Worm (Caenorhabditis elegans) whole organism, late embryonic: ENCODE results near the gene F11E6.6.

ENCODE experiments used
- F13H6.1 ChIP-seq: sonication (generic microtip); optimal IDR thresholded peaks from 2 replicates; lab custom pipeline; 2016; ENCODE audit warnings: missing genetic modification characterization, missing compliant biosample characterization
- K02D7.2 ChIP-seq: sonication (generic microtip); optimal IDR thresholded peaks from 2 replicates; lab custom pipeline; 2017; ENCODE audit warnings: mild to moderate bottlenecking, missing genetic modification characterization, missing compliant biosample characterization
- K09A11.1 ChIP-seq: sonication (generic microtip); optimal IDR thresholded peaks from 2 replicates; lab custom pipeline; 2017; ENCODE audit warnings: antibody characterized with exemption, mild to moderate bottlenecking, missing genetic modification characterization, missing compliant biosample characterization; ENCODE audit not compliant: insufficient read depth
- Y22D7AL.16 ChIP-seq: sonication (generic microtip); optimal IDR thresholded peaks from 2 replicates; lab custom pipeline; 2016; ENCODE audit warnings: missing genetic modification characterization, missing compliant biosample characterization
- ahr-1 ChIP-seq: sonication (generic microtip); optimal IDR thresholded peaks from 2 replicates; lab custom pipeline; 2016; ENCODE audit warnings: missing genetic modification characterization, missing compliant biosample characterization
- ama-1 ChIP-seq: fragments of 150-350 bp; optimal IDR thresholded peaks from 2 replicates; lab custom pipeline; 2014
- ceh-18 ChIP-seq: sonication (generic microtip); optimal IDR thresholded peaks from 2 replicates; lab custom pipeline; 2016; ENCODE audit warnings: missing genetic modification characterization, missing compliant biosample characterization
- ceh-19 ChIP-seq: fragments of 200-800 bp; sonication (Bioruptor generic); optimal IDR thresholded peaks from 2 replicates; lab custom pipeline; 2018; ENCODE audit warnings: mild to moderate bottlenecking, missing genetic modification characterization, missing compliant biosample characterization
- ceh-22 ChIP-seq: sonication (generic microtip); optimal IDR thresholded peaks from 2 replicates; lab custom pipeline; 2017; ENCODE audit warnings: missing biosample characterization, missing genetic modification characterization
- ceh-24 ChIP-seq: sonication (generic microtip); optimal IDR thresholded peaks from 2 replicates; lab custom pipeline; 2016; ENCODE audit warnings: mild to moderate bottlenecking, missing genetic modification characterization, missing compliant biosample characterization
- ceh-30 ChIP-seq: fragments of 150-350 bp; optimal IDR thresholded peaks from 2 replicates; lab custom pipeline; 2014; ENCODE audit warnings: missing biosample characterization, missing genetic modification characterization
- ceh-34 ChIP-seq: sonication (generic microtip); optimal IDR thresholded peaks from 2 replicates; lab custom pipeline; 2016; ENCODE audit warnings: mild to moderate bottlenecking, missing genetic modification characterization, missing compliant biosample characterization
- ceh-9 ChIP-seq: sonication (generic microtip); optimal IDR thresholded peaks from 2 replicates; lab custom pipeline; 2016; ENCODE audit warnings: mild to moderate bottlenecking, missing genetic modification characterization, inconsistent platforms, missing compliant biosample characterization
- che-1 ChIP-seq: sonication (generic microtip); optimal IDR thresholded peaks from 2 replicates; lab custom pipeline; 2016; ENCODE audit warnings: mild to moderate bottlenecking, missing genetic modification characterization, missing compliant biosample characterization
- dve-1 ChIP-seq: sonication (generic microtip); optimal IDR thresholded peaks from 2 replicates; lab custom pipeline; 2017; ENCODE audit warnings: antibody characterized with exemption, mild to moderate bottlenecking, missing genetic modification characterization, missing compliant biosample characterization
- eyg-1 ChIP-seq: sonication (generic microtip); optimal IDR thresholded peaks from 2 replicates; lab custom pipeline; 2016; ENCODE audit warnings: missing genotype, missing genetic modification characterization, missing compliant biosample characterization
- fax-1 ChIP-seq: sonication (generic microtip); optimal IDR thresholded peaks from 2 replicates; lab custom pipeline; 2016; ENCODE audit warnings: missing genotype, missing genetic modification characterization, missing compliant biosample characterization
- fkh-6 ChIP-seq: sonication (generic microtip); optimal IDR thresholded peaks from 2 replicates; lab custom pipeline; 2016; ENCODE audit warnings: missing genetic modification characterization, missing compliant biosample characterization
- gmeb-2 ChIP-seq: sonication (generic microtip); optimal IDR thresholded peaks from 2 replicates; lab custom pipeline; 2016; ENCODE audit warnings: missing genetic modification characterization, inconsistent platforms, missing compliant biosample characterization
- hlh-13 ChIP-seq: fragments of 200-800 bp; sonication (Bioruptor generic); optimal IDR thresholded peaks from 2 replicates; lab custom pipeline; 2018; ENCODE audit warnings: mild to moderate bottlenecking, missing genetic modification characterization, missing compliant biosample characterization
- hlh-15 ChIP-seq: sonication (generic microtip); optimal IDR thresholded peaks from 2 replicates; lab custom pipeline; 2016; ENCODE audit warnings: missing genetic modification characterization, missing compliant biosample characterization
- hlh-30 ChIP-seq: sonication (generic microtip); optimal IDR thresholded peaks from 2 replicates; lab custom pipeline; 2017; ENCODE audit warnings: antibody characterized with exemption, missing genetic modification characterization, missing compliant biosample characterization; ENCODE audit not compliant: insufficient read depth
- hlh-6 ChIP-seq: sonication (generic microtip); optimal IDR thresholded peaks from 2 replicates; lab custom pipeline; 2016; ENCODE audit warnings: missing genotype, missing genetic modification characterization, missing compliant biosample characterization
- lim-6 ChIP-seq: sonication (generic microtip); optimal IDR thresholded peaks from 2 replicates; lab custom pipeline; 2016; ENCODE audit warnings: missing genetic modification characterization, missing compliant biosample characterization
- lin-11 ChIP-seq: fragments of 200-800 bp; sonication (Bioruptor generic); optimal IDR thresholded peaks from 2 replicates; lab custom pipeline; 2018; ENCODE audit warnings: mild to moderate bottlenecking, missing genetic modification characterization, missing compliant biosample characterization
- madf-2 ChIP-seq: sonication (generic microtip); optimal IDR thresholded peaks from 2 replicates; lab custom pipeline; 2017; ENCODE audit warnings: missing genetic modification characterization, missing compliant biosample characterization
- mec-3 ChIP-seq: sonication (generic microtip); optimal IDR thresholded peaks from 2 replicates; lab custom pipeline; 2016; ENCODE audit warnings: borderline replicate concordance, missing genetic modification characterization, missing compliant biosample characterization
- nhr-11 ChIP-seq: fragments of 150-350 bp; optimal IDR thresholded peaks from 2 replicates; lab custom pipeline; 2014; ENCODE audit warnings: missing biosample characterization, missing genetic modification characterization
- odd-2 ChIP-seq: sonication (generic microtip); optimal IDR thresholded peaks from 2 replicates; lab custom pipeline; 2017; ENCODE audit warnings: antibody characterized with exemption, mild to moderate bottlenecking, missing genetic modification characterization, missing compliant biosample characterization
- pat-9 ChIP-seq: fragments of 200-800 bp; sonication (Bioruptor generic); optimal IDR thresholded peaks from 2 replicates; lab custom pipeline; 2018; ENCODE audit warnings: mild to moderate bottlenecking, missing genetic modification characterization, moderate library complexity, missing compliant biosample characterization
- pax-1 ChIP-seq: fragments of 150-350 bp; optimal IDR thresholded peaks from 2 replicates; lab custom pipeline; 2014; ENCODE audit warnings: missing biosample characterization, missing genetic modification characterization
- pha-4 ChIP-seq: fragments of 150-350 bp; optimal IDR thresholded peaks from 2 replicates; lab custom pipeline; 2018; ENCODE audit warnings: missing biosample characterization, missing genetic modification reagents, missing genetic modification characterization
- pqm-1 ChIP-seq: sonication (generic microtip); optimal IDR thresholded peaks from 2 replicates; lab custom pipeline; 2016; ENCODE audit warnings: missing genetic modification characterization, missing compliant biosample characterization
- ref-2 ChIP-seq: sonication (generic microtip); optimal IDR thresholded peaks from 2 replicates; lab custom pipeline; 2016; ENCODE audit warnings: missing genetic modification characterization, missing compliant biosample characterization
- rnt-1 ChIP-seq: sonication (generic microtip); optimal IDR thresholded peaks from 2 replicates; lab custom pipeline; 2016; ENCODE audit warnings: missing genetic modification characterization, missing compliant biosample characterization
- sdc-2 ChIP-seq: sonication (generic microtip); optimal IDR thresholded peaks from 2 replicates; lab custom pipeline; 2016; ENCODE audit warnings: missing genotype, missing genetic modification characterization, missing compliant biosample characterization
- tbx-2 ChIP-seq: sonication (generic microtip); optimal IDR thresholded peaks from 2 replicates; lab custom pipeline; 2016; ENCODE audit warnings: missing genetic modification characterization, missing compliant biosample characterization
- ttx-3 ChIP-seq: sonication (generic microtip); optimal IDR thresholded peaks from 2 replicates; lab custom pipeline; 2016; ENCODE audit warnings: missing genetic modification reagents, missing genetic modification characterization, missing compliant biosample characterization
- unc-3 ChIP-seq, 2 experiments: fragments of 200-800 bp in 1 of 2; sonication (Bioruptor generic) in 1 of 2; sonication (generic microtip) in 1 of 2; conservative IDR thresholded peaks in 1 of 2; optimal IDR thresholded peaks in 1 of 2; 2 replicates each; pipeline versions ENCODE4 v1.3.6 to Lab custom; 2016 to 2022; ENCODE audit warnings: missing compliant biosample characterization in 2 of 2, missing genetic modification characterization in 2 of 2, missing genetic modification reagents in 1 of 2
- unc-42 ChIP-seq: sonication (generic microtip); optimal IDR thresholded peaks from 2 replicates; lab custom pipeline; 2016; ENCODE audit warnings: missing genotype, missing genetic modification characterization, missing compliant biosample characterization
- unc-86 ChIP-seq: sonication (generic microtip); optimal IDR thresholded peaks from 2 replicates; lab custom pipeline; 2016; ENCODE audit warnings: missing genetic modification characterization, missing compliant biosample characterization
- zip-5 ChIP-seq: sonication (generic microtip); optimal IDR thresholded peaks from 2 replicates; lab custom pipeline; 2016; ENCODE audit warnings: missing genetic modification characterization, missing compliant biosample characterization
- ztf-16 ChIP-seq: sonication (generic microtip); optimal IDR thresholded peaks from 2 replicates; lab custom pipeline; 2017; ENCODE audit warnings: missing genetic modification characterization, missing compliant biosample characterization

F11E6.6 gene

DNA sequence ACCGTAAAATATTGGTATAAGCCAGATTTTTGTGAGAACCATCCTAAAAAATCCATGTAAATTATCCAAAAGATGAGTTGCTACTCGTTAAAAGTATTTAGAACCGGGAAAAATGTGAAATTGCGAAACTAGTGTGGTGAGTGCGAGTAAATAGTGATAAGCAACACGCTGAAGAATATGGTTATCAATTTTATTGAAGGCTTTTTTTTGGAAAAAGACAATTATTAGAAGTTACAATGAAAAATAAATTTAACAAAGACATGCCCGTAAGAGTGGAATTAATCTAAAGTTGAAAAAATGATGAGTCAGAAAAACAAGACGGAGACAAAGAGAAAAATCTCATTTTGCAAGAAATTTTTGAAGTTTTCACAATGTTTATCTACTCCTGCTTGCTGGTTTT, at the start of gene F11E6.6:
Gene F11E6.6 (minus strand): TSS at position 101 of the 400 bp plus-strand sequence.
- TF ChIP-seq zip-5 (tag; lab: Kevin White, UChicago) (no peak), pha-4 (tag; lab: Kevin White, UChicago) (no peak), fkh-6 (no peak), unc-42 (tag; lab: Kevin White, UChicago) (no peak), ceh-18 (tag; lab: Kevin White, UChicago) (no peak), che-1 (no peak), ceh-9 (no peak), K09A11.1 (tag; lab: Kevin White, UChicago) (no peak), ttx-3 (tag; lab: Kevin White, UChicago) (no peak), eyg-1 (tag; lab: Kevin White, UChicago) (no peak), rnt-1 (tag; lab: Kevin White, UChicago) (no peak), pat-9 (tag; lab: Kevin White, UChicago) (no peak), tbx-2 (tag; lab: Kevin White, UChicago) (no peak), hlh-6 (tag; lab: Kevin White, UChicago) (no peak), ceh-34 (no peak), hlh-15 (tag; lab: Kevin White, UChicago) (no peak), mec-3 (tag; lab: Kevin White, UChicago) (no peak), ceh-22 (tag; lab: Kevin White, UChicago) (no peak)
- TF ChIP-seq, all 69 proteins: peak for 0

DNA sequence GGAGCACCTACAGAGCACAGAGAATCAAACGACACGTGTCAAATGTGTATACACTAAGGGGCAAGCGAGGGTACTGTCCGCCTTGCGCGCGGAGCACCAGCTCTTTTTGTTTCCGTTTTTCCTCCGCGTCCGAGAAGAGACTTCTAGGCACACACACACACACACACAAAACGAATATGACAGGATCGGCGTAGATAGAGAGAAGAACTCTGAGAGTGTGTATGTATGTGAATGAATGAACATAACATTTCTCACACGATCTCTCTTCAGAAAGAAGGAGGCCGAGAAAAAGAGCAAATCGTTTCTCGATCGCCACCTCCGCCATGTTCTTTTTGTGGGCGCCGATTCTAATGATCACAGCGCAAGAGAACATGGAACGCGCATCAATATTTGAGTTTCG, 24.9 kb upstream of the F11E6.6 start, which contains the start of gene nas-6:
Gene nas-6 (minus strand): TSS at position 101 of the 400 bp plus-strand sequence.
- TF ChIP-seq ceh-19 (GFP tag; lab: Kevin White, UChicago) (no peak), sdc-2 (tag; lab: Kevin White, UChicago) (no peak), unc-86 (tag; lab: Kevin White, UChicago) (no peak), ceh-34 (no peak), ceh-24 (tag; lab: Kevin White, UChicago) (no peak), che-1 (no peak), fax-1 (tag; lab: Kevin White, UChicago) (no peak), hlh-13 (no peak), ztf-16 (tag; lab: Kevin White, UChicago) (no peak), eyg-1 (tag; lab: Kevin White, UChicago) (no peak)

- no peak for TF ChIP-seq dve-1 (tag; lab: Kevin White, UChicago)
- TF ChIP-seq lin-11 (tag; lab: Kevin White, UChicago) = no peak
- TF ChIP-seq pat-9 (tag; lab: Kevin White, UChicago) = no peak
- no peak for TF ChIP-seq unc-86 (tag; lab: Kevin White, UChicago)
- TF ChIP-seq hlh-30 (tag; lab: Kevin White, UChicago) = no peak
- no peak for TF ChIP-seq hlh-15 (tag; lab: Kevin White, UChicago)
- no peak for TF ChIP-seq nhr-11 (tag; lab: Kevin White, UChicago)
- no peak for TF ChIP-seq lim-6
- no peak for TF ChIP-seq K02D7.2 (tag; lab: Kevin White, UChicago)
- TF ChIP-seq ref-2 (tag; lab: Kevin White, UChicago) = no peak
- TF ChIP-seq unc-3 (GFP tag; conservative IDR thresholded peaks at IDR 0.05; lab: Robert Waterston, UW) = no peak
- TF ChIP-seq unc-3 (tag; optimal IDR thresholded peaks at IDR 0.05; lab: Kevin White, UChicago) = no peak
- TF ChIP-seq mec-3 (tag; lab: Kevin White, UChicago) = no peak
- TF ChIP-seq ahr-1 (tag; lab: Kevin White, UChicago) = no peak
- TF ChIP-seq pax-1 (tag; lab: Kevin White, UChicago) = no peak
- TF ChIP-seq rnt-1 (tag; lab: Kevin White, UChicago) = no peak
These were observed 17.4 kb upstream of the F11E6.6 start, which contains the start of gene rabr-2 for ce11 chrIV:17483230-17483629. TSS of gene rabr-2 (minus strand) at chrIV:17483330.

DNA sequence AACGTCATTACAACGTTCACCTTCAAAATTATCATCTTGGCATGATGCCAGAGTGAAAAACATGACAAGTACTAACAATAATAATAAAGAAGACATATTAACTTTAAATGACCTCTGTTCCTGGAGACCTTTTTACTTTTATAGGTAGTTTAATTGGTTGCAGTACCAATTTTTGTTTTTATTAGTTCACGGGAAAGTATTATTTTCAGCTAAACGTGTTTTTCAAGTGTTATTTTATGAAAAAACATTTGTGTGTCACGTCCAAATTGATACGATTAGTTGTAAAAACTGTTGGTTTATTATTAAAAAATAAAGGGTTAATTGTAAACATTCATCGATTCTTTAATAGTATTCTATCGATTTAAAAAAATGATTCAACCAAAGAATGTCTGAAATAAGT, 10.0 kb upstream of the F11E6.6 start, which contains the start of gene grl-24:
Gene grl-24 (minus strand): TSS at position 101 of the 400 bp plus-strand sequence.
- TF ChIP-seq hlh-13 = no peak
- no peak for TF ChIP-seq pqm-1 (tag; lab: Kevin White, UChicago)
- no peak for TF ChIP-seq K02D7.2 (tag; lab: Kevin White, UChicago)
- no peak for TF ChIP-seq unc-86 (tag; lab: Kevin White, UChicago)
- no peak for TF ChIP-seq unc-42 (tag; lab: Kevin White, UChicago)
- TF ChIP-seq fkh-6 = no peak
- no peak for TF ChIP-seq ceh-18 (tag; lab: Kevin White, UChicago)
- TF ChIP-seq sdc-2 (tag; lab: Kevin White, UChicago) = no peak
- TF ChIP-seq tbx-2 (tag; lab: Kevin White, UChicago) = no peak
- TF ChIP-seq ceh-30 (tag; lab: Kevin White, UChicago) = no peak
- TF ChIP-seq F13H6.1 (tag; lab: Kevin White, UChicago) = no peak
- TF ChIP-seq mec-3 (tag; lab: Kevin White, UChicago) = no peak
- no peak for TF ChIP-seq odd-2 (tag; lab: Kevin White, UChicago)
- TF ChIP-seq Y22D7AL.16 (tag; lab: Kevin White, UChicago) = no peak
- TF ChIP-seq gmeb-2 (tag; lab: Kevin White, UChicago) = no peak
- no peak for TF ChIP-seq ama-1 (lab: Kevin White, UChicago)
- no peak for TF ChIP-seq madf-2 (tag; lab: Kevin White, UChicago)
- TF ChIP-seq K09A11.1 (tag; lab: Kevin White, UChicago) = no peak
- no peak for TF ChIP-seq pat-9 (tag; lab: Kevin White, UChicago)
